Worm (Caenorhabditis elegans) whole organism, L4/young adult: ENCODE results near the gene sma-4.

ENCODE experiments used
- W03F9.2 ChIP-seq: fragments of 150-350 bp; optimal IDR thresholded peaks from 2 replicates; lab custom pipeline; 2014; ENCODE audit warnings: missing biosample characterization, missing genetic modification characterization
- dao-5 ChIP-seq: sonication (generic microtip); optimal IDR thresholded peaks from 2 replicates; lab custom pipeline; 2016; ENCODE audit warnings: missing genotype, missing genetic modification characterization, moderate library complexity, missing compliant biosample characterization
- him-1 ChIP-seq: sonication (generic microtip); optimal IDR thresholded peaks from 2 replicates; lab custom pipeline; 2016; ENCODE audit warnings: missing genotype, missing genetic modification reagents, missing genetic modification characterization, missing compliant biosample characterization

DNA sequence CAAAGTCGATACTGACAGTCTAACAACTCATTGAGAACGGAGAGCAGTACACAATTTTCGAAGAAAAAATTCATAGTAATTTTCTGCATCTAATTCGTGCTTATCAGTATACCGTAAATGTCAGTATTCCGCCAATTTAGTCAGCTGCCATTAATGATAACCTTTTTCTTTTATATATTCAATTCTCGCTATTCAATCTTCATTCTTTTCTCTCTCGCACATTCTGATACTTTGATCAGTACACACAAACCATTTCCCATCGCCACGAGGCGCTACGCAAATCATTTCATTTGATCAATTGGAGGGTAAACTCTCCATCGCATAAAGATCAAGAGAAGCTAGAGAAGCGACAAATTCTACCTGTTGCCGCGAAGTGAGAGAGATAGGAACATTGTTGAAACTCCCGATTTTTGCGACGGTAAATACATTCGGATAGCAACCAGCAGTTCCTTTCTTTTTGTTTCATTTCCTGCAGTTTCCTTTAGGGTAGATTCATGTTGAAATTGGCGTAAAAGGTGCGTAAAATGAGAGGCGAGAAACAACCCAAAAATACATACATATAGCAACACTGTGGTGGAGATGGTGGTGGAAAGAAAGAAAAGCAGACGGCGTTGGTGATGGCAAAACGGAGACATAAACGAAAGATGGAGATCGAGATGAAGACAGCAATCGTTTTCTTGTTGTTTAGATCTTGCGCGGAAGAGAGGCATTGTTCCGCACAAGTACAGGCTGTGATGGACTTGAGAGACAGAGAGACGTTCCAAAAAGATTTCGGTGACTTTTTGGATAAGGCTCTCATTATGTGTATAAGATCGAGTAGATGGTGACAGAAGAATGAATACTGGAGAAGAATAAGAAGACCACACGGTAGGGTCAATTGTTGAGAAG lies 22.4 kb downstream of the sma-4 start:
- TF ChIP-seq W03F9.2 (no peak), him-1 (no peak), dao-5 (tag; lab: Kevin White, UChicago) (no peak)
